Fruit fly (Drosophila melanogaster) whole organism, wandering third instar larva: Measurements from ENCODE around the gene CG12581.
A peak's percentile ranks its signal among the peaks of the same experiment; 100 is the strongest.

Experiments used
- Abd-B ChIP-seq: fragments of >200 bp; optimal IDR thresholded peaks from 2 replicates; lab custom pipeline; 2017; ENCODE audit warnings: missing biosample characterization, missing genetic modification characterization
- CG32264 ChIP-seq: fragments of 200-800 bp; sonication (Bioruptor generic); optimal IDR thresholded peaks from 2 replicates; lab custom pipeline; 2016; ENCODE audit warnings: missing biosample characterization, missing genetic modification characterization
- CG9705 ChIP-seq: fragments of 200-800 bp; sonication (Bioruptor generic); optimal IDR thresholded peaks from 2 replicates; lab custom pipeline; 2018; ENCODE audit warnings: missing biosample characterization, mild to moderate bottlenecking, missing genetic modification characterization
- CrebA ChIP-seq: fragments of 200-800 bp; sonication (Bioruptor generic); optimal IDR thresholded peaks from 2 replicates; lab custom pipeline; 2016; ENCODE audit warnings: missing biosample characterization, mild to moderate bottlenecking, missing genetic modification characterization, borderline replicate concordance
- Dfd ChIP-seq: fragments of >200 bp; optimal IDR thresholded peaks from 2 replicates; lab custom pipeline; 2017; ENCODE audit warnings: missing biosample characterization, missing genetic modification characterization
- Dif ChIP-seq: fragments of 200-275, 200-300 bp; sonication (Bioruptor generic); optimal IDR thresholded peaks from 2 replicates; lab custom pipeline; 2018; ENCODE audit warnings: missing biosample characterization, missing genetic modification characterization; ENCODE audit not compliant: partially characterized antibody
- GATAd ChIP-seq: sonication (Bioruptor generic); optimal IDR thresholded peaks from 2 replicates; lab custom pipeline; 2016; ENCODE audit warnings: missing biosample characterization, missing genetic modification characterization
- HLH106 ChIP-seq: fragments of 200-800 bp; optimal IDR thresholded peaks from 3 replicates; lab custom pipeline; 2019; ENCODE audit warnings: missing biosample characterization, mild to moderate bottlenecking, missing genetic modification characterization, moderate library complexity
- Hnf4 ChIP-seq: fragments of 200-800 bp; sonication (Bioruptor generic); optimal IDR thresholded peaks from 2 replicates; lab custom pipeline; 2016; ENCODE audit warnings: missing biosample characterization, mild to moderate bottlenecking, missing genetic modification characterization
- Hr78 ChIP-seq: fragments of >200 bp; optimal IDR thresholded peaks from 2 replicates; lab custom pipeline; 2017; ENCODE audit warnings: missing biosample characterization, missing genetic modification characterization
- Hr83 ChIP-seq: fragments of 200-300 bp; sonication (Bioruptor generic); optimal IDR thresholded peaks from 2 replicates; lab custom pipeline; 2016; ENCODE audit warnings: missing biosample characterization, mild to moderate bottlenecking, missing genetic modification characterization, moderate library complexity; ENCODE audit not compliant: poor library complexity, severe bottlenecking
- Jra ChIP-seq: sonication (Bioruptor generic); optimal IDR thresholded peaks from 2 replicates; lab custom pipeline; 2016; ENCODE audit warnings: missing biosample characterization, missing genetic modification characterization
- Mio ChIP-seq: sonication (Bioruptor generic); optimal IDR thresholded peaks from 2 replicates; lab custom pipeline; 2016; ENCODE audit warnings: missing biosample characterization, missing genetic modification characterization
- Myc ChIP-seq: fragments of >200 bp; optimal IDR thresholded peaks from 2 replicates; lab custom pipeline; 2017
- N ChIP-seq: fragments of >200 bp; optimal IDR thresholded peaks from 2 replicates; lab custom pipeline; 2018; ENCODE audit warnings: missing biosample characterization, missing external identifiers, missing genetic modification characterization
- OdsH ChIP-seq: fragments of 200-800 bp; sonication (Bioruptor generic); optimal IDR thresholded peaks from 2 replicates; lab custom pipeline; 2016; ENCODE audit warnings: missing biosample characterization, mild to moderate bottlenecking, missing genetic modification characterization
- Rel ChIP-seq, 2 experiments: fragments of 200-800 bp; sonication (Bioruptor generic) in 1 of 2; optimal IDR thresholded peaks; 2 replicates in 1 of 2; 3 replicates in 1 of 2; lab custom pipeline; 2016 to 2019; ENCODE audit warnings: mild to moderate bottlenecking in 2 of 2, missing biosample characterization in 2 of 2, missing genetic modification characterization in 2 of 2, moderate library complexity in 1 of 2
- Sp1 ChIP-seq: fragments of 200-800 bp; sonication (Bioruptor generic); optimal IDR thresholded peaks from 3 replicates; lab custom pipeline; 2019; ENCODE audit warnings: missing biosample characterization, mild to moderate bottlenecking, missing genetic modification characterization, moderate library complexity
- Vsx2 ChIP-seq: fragments of 200-300, 225-300 bp; sonication (Bioruptor generic); optimal IDR thresholded peaks from 2 replicates; lab custom pipeline; 2018; ENCODE audit warnings: missing biosample characterization, missing genetic modification characterization; ENCODE audit not compliant: partially characterized antibody
- br ChIP-seq: fragments of 200-800 bp; sonication (Bioruptor generic); optimal IDR thresholded peaks from 2 replicates; lab custom pipeline; 2016; ENCODE audit warnings: missing biosample characterization, missing genetic modification characterization
- brk ChIP-seq: fragments of 200-800 bp; sonication (Bioruptor generic); optimal IDR thresholded peaks from 2 replicates; lab custom pipeline; 2016; ENCODE audit warnings: missing biosample characterization, mild to moderate bottlenecking, missing genetic modification characterization
- dl ChIP-seq, 2 experiments: fragments of 175-275, 200-275 bp in 1 of 2; fragments of 200-275 bp in 1 of 2; sonication (Bioruptor generic); optimal IDR thresholded peaks; lab custom pipeline; 2018; ENCODE audit warnings: mild to moderate bottlenecking in 2 of 2, missing biosample characterization in 2 of 2, missing genetic modification characterization in 2 of 2, moderate library complexity in 2 of 2; ENCODE audit not compliant: partially characterized antibody in 2 of 2, insufficient read depth in 1 of 2
- dmrt93B ChIP-seq: fragments of 200-800 bp; sonication (Bioruptor generic); optimal IDR thresholded peaks from 2 replicates; lab custom pipeline; 2018; ENCODE audit warnings: missing biosample characterization, mild to moderate bottlenecking, missing genetic modification characterization
- dsf ChIP-seq: sonication (Bioruptor generic); optimal IDR thresholded peaks from 2 replicates; lab custom pipeline; 2016; ENCODE audit warnings: missing biosample characterization, missing genetic modification characterization, borderline replicate concordance
- ey ChIP-seq: fragments of 200-800 bp; sonication (Bioruptor generic); optimal IDR thresholded peaks from 2 replicates; lab custom pipeline; 2016; ENCODE audit warnings: missing biosample characterization, missing genetic modification characterization
- foxo ChIP-seq, 2 experiments: fragments of 200-800 bp; sonication (Bioruptor generic); optimal IDR thresholded peaks; 2 replicates in 1 of 2; 3 replicates in 1 of 2; lab custom pipeline; 2016 to 2017; ENCODE audit warnings: missing biosample characterization in 2 of 2, missing genetic modification characterization in 2 of 2
- fru ChIP-seq: fragments of 200-800 bp; sonication (Bioruptor generic); optimal IDR thresholded peaks from 3 replicates; lab custom pipeline; 2016; ENCODE audit warnings: missing biosample characterization, mild to moderate bottlenecking, missing genetic modification characterization
- h ChIP-seq: fragments of 200-800 bp; sonication (Bioruptor generic); optimal IDR thresholded peaks from 3 replicates; lab custom pipeline; 2016; ENCODE audit warnings: missing biosample characterization, mild to moderate bottlenecking, missing genetic modification characterization
- jim ChIP-seq: fragments of 175-275, 200-325 bp; sonication (Bioruptor generic); optimal IDR thresholded peaks from 2 replicates; lab custom pipeline; 2016; ENCODE audit warnings: missing biosample characterization, mild to moderate bottlenecking, missing genetic modification characterization
- lola ChIP-seq: fragments of >200 bp; optimal IDR thresholded peaks from 2 replicates; lab custom pipeline; 2017; ENCODE audit warnings: missing biosample characterization, missing genetic modification characterization
- pan ChIP-seq: fragments of >200 bp; optimal IDR thresholded peaks from 2 replicates; lab custom pipeline; 2017
- psq ChIP-seq: fragments of 200-800 bp; sonication (Bioruptor generic); optimal IDR thresholded peaks from 3 replicates; lab custom pipeline; 2017; ENCODE audit warnings: missing biosample characterization, mild to moderate bottlenecking, missing genetic modification characterization, moderate library complexity
- rgr ChIP-seq: fragments of 200-800 bp; sonication (Bioruptor generic); optimal IDR thresholded peaks from 3 replicates; lab custom pipeline; 2016; ENCODE audit warnings: missing biosample characterization, mild to moderate bottlenecking, missing genetic modification characterization
- sage ChIP-seq: fragments of 200-800 bp; sonication (Bioruptor generic); optimal IDR thresholded peaks from 2 replicates; lab custom pipeline; 2016; ENCODE audit warnings: missing biosample characterization, mild to moderate bottlenecking, missing genetic modification characterization
- sv ChIP-seq: fragments of 200-800 bp; sonication (Bioruptor generic); optimal IDR thresholded peaks from 3 replicates; lab custom pipeline; 2016; ENCODE audit warnings: missing biosample characterization, missing genetic modification characterization
- tai ChIP-seq: sonication (Bioruptor generic); optimal IDR thresholded peaks from 2 replicates; lab custom pipeline; 2016; ENCODE audit warnings: missing biosample characterization, missing genetic modification characterization
- usp ChIP-seq: fragments of >200 bp; optimal IDR thresholded peaks from 2 replicates; lab custom pipeline; 2017; ENCODE audit warnings: missing biosample characterization, missing genetic modification characterization
- woc ChIP-seq: sonication (Bioruptor generic); optimal IDR thresholded peaks from 2 replicates; lab custom pipeline; 2016; ENCODE audit warnings: missing biosample characterization, mild to moderate bottlenecking, missing genetic modification characterization

Gene CG12581

dm6 chr3R:4214038-4214437, 39.6 kb downstream of the CG12581 start (continued):
- TF ChIP-seq Mio (GFP tag; lab: Kevin White, UChicago) (no peak), Hr78 (no peak), dsf (GFP tag; lab: Kevin White, UChicago) (no peak), HLH106 (tag; lab: Kevin White, UChicago) (peak; percentile 81)
- TF ChIP-seq, all 38 proteins: peak for 22

- TF ChIP-seq CrebA (GFP tag; lab: Kevin White, UChicago) (no peak), brk (GFP tag; lab: Kevin White, UChicago) (no peak), ey (no peak), psq (GFP tag; lab: Kevin White, UChicago) (no peak), woc (no peak), Hr83 (GFP tag; lab: Kevin White, UChicago) (no peak), sv (GFP tag; lab: Kevin White, UChicago) (no peak), Mio (GFP tag; lab: Kevin White, UChicago) (no peak), GATAd (GFP tag; lab: Kevin White, UChicago) (no peak), CG9705 (GFP tag; lab: Kevin White, UChicago) (no peak), dl (GFP tag; optimal IDR thresholded peaks at IDR 0.05; lab: Kevin White, UChicago; ENCODE audit: insufficient read depth in 1 of 2, partially characterized antibody in 2 of 2) (no peak), sage (no peak), Jra (GFP tag; lab: Kevin White, UChicago) (no peak)
Measured at dm6 chr3R:4214601-4215000, 40.2 kb downstream of the CG12581 start.

dm6 chr3R:4215264-4215993, 41.0 kb downstream of the CG12581 start, which contains the start of gene CG14636:
TSS of gene CG14636 (minus strand) at chr3R:4215314.
- TF ChIP-seq sv (GFP tag; lab: Kevin White, UChicago) = peak; percentile 58
- TF ChIP-seq tai = no peak
- TF ChIP-seq Dfd = peak; percentile 81
- peak; percentile 48 for TF ChIP-seq OdsH (GFP tag; lab: Kevin White, UChicago)
- TF ChIP-seq Mio (GFP tag; lab: Kevin White, UChicago) = no peak
- peak; percentile 17 for TF ChIP-seq Hnf4 (GFP tag; lab: Kevin White, UChicago)
- no peak for TF ChIP-seq sage
- no peak for TF ChIP-seq Rel (GFP tag; optimal IDR thresholded peaks at IDR 0.05; lab: Kevin White, UChicago)
- TF ChIP-seq Rel (tag; optimal IDR thresholded peaks at IDR 0.05; lab: Kevin White, UChicago) = peak; percentile 16
- peak; percentile 79 for TF ChIP-seq h (GFP tag; lab: Kevin White, UChicago)
- TF ChIP-seq Hr78 = no peak
- peak; percentile 27 for TF ChIP-seq psq (GFP tag; lab: Kevin White, UChicago)
- TF ChIP-seq CG9705 (GFP tag; lab: Kevin White, UChicago) = peak; percentile 26
- no peak for TF ChIP-seq jim
- TF ChIP-seq rgr = peak; percentile 75
- TF ChIP-seq dl (GFP tag; optimal IDR thresholded peaks at IDR 0.05; lab: Kevin White, UChicago; ENCODE audit: insufficient read depth in 1 of 2, partially characterized antibody in 2 of 2) = no peak
- TF ChIP-seq GATAd (GFP tag; lab: Kevin White, UChicago) = no peak
- no peak for TF ChIP-seq Myc
- no peak for TF ChIP-seq CrebA (GFP tag; lab: Kevin White, UChicago)
- TF ChIP-seq Hr83 (GFP tag; lab: Kevin White, UChicago) = no peak
- no peak for TF ChIP-seq Jra (GFP tag; lab: Kevin White, UChicago)
- TF ChIP-seq fru = peak; percentile 63
- no peak for TF ChIP-seq lola (GFP tag; lab: Kevin White, UChicago)
- peak; percentile 21 to 60 for TF ChIP-seq foxo (GFP tag; optimal IDR thresholded peaks at IDR 0.05; lab: Kevin White, UChicago)
- peak; percentile 31 for TF ChIP-seq dmrt93B (GFP tag; lab: Kevin White, UChicago)
- TF ChIP-seq woc = peak; percentile 55
- TF ChIP-seq ey = peak; percentile 68
- TF ChIP-seq HLH106 (tag; lab: Kevin White, UChicago) = peak; percentile 61
- no peak for TF ChIP-seq Dif (GFP tag; lab: Kevin White, UChicago)
- peak; percentile 34 for TF ChIP-seq CG32264 (GFP tag; lab: Kevin White, UChicago)
- TF ChIP-seq usp (GFP tag; lab: Kevin White, UChicago) = no peak
- no peak for TF ChIP-seq Abd-B
- no peak for TF ChIP-seq N (GFP tag; lab: Kevin White, UChicago)
- TF ChIP-seq Sp1 (GFP tag; lab: Kevin White, UChicago) = peak; percentile 29
- no peak for TF ChIP-seq brk (GFP tag; lab: Kevin White, UChicago)
- no peak for TF ChIP-seq pan
- no peak for TF ChIP-seq Vsx2 (GFP tag; lab: Kevin White, UChicago)
- no peak for TF ChIP-seq dsf (GFP tag; lab: Kevin White, UChicago)
- peak; percentile 61 for TF ChIP-seq br (GFP tag; lab: Kevin White, UChicago)
